Worm (Caenorhabditis elegans) whole organism, young adult: Measurements from ENCODE around the gene scd-1.

Source experiments
- B0035.1 ChIP-seq: sonication (generic microtip); optimal IDR thresholded peaks from 2 replicates; lab custom pipeline; 2016; ENCODE audit warnings: missing genetic modification characterization, mild to moderate bottlenecking, missing compliant biosample characterization, missing genotype, missing genetic modification reagents
- F37B4.10 ChIP-seq: fragments of 200-800 bp; sonication (Bioruptor generic); IDR thresholded peaks from 2 replicates; pipeline ENCODE4 v1.3.6; 2022; ENCODE audit warnings: missing genetic modification characterization, missing compliant biosample characterization
- ceh-27 ChIP-seq: fragments of 200-800 bp; sonication (Bioruptor generic); optimal IDR thresholded peaks from 2 replicates; lab custom pipeline; 2018; ENCODE audit warnings: mild to moderate bottlenecking, missing genetic modification characterization, moderate library complexity, missing compliant biosample characterization
- efl-1 ChIP-seq: fragments of 150-350 bp; optimal IDR thresholded peaks from 2 replicates; lab custom pipeline; 2014; ENCODE audit warnings: missing biosample characterization, missing genetic modification reagents, missing genetic modification characterization
- lin-40 ChIP-seq: sonication (generic microtip); optimal IDR thresholded peaks from 2 replicates; lab custom pipeline; 2016; ENCODE audit warnings: missing genetic modification characterization, mild to moderate bottlenecking, missing compliant biosample characterization, missing genotype, missing genetic modification reagents
- sea-2 ChIP-seq: fragments of 200-800 bp; sonication (Bioruptor generic); IDR thresholded peaks from 2 replicates; pipeline ENCODE4 v1.3.6; 2022; ENCODE audit warnings: missing genetic modification characterization, missing compliant biosample characterization
- snpc-4 ChIP-seq, 5 experiments: fragments of 150-350 bp in 1 of 5; sonication (generic microtip) in 4 of 5; optimal IDR thresholded peaks; 2 replicates each; lab custom pipeline; 2014 to 2018; ENCODE audit warnings: missing genetic modification characterization in 5 of 5, missing biosample characterization in 3 of 5, antibody characterized with exemption in 2 of 5, mild to moderate bottlenecking in 2 of 5, missing compliant biosample characterization in 2 of 5, missing genotype in 2 of 5, moderate library complexity in 2 of 5, missing genetic modification reagents in 1 of 5
- sptf-2 ChIP-seq: fragments of 200-800 bp; sonication (Bioruptor generic); optimal IDR thresholded peaks from 2 replicates; lab custom pipeline; 2018; ENCODE audit warnings: mild to moderate bottlenecking, missing genetic modification characterization, missing compliant biosample characterization
- ztf-25 ChIP-seq: fragments of 200-800 bp; sonication (Bioruptor generic); IDR thresholded peaks from 2 replicates; pipeline ENCODE4 v1.3.6; 2022; ENCODE audit warnings: missing genetic modification reagents, missing genetic modification characterization, missing compliant biosample characterization
- ztf-6 ChIP-seq: fragments of 200-800 bp; sonication (Bioruptor generic); IDR thresholded peaks from 2 replicates; pipeline ENCODE4 v1.3.6; 2022; ENCODE audit warnings: missing genetic modification reagents, missing genetic modification characterization, missing compliant biosample characterization

DNA sequence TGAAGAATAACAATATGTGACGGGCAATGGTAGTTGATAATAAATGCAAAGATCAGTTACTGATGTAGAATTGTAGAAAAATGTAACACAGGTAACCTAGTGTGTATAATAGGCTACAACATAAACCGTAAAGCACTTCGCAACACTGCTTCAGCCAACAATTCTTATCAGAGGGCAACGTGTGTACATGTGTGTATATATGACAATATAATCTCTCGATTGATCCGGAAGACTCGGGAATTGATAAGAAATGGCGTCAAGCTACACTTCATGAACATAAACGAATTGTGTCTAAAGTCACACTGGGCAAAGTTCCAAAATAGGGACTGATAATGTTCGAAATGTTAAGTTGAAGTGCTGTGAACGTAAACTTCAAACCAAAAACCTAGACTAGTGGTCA lies 7.1 kb downstream of the scd-1 start:
- TF ChIP-seq sea-2: no peak
- TF ChIP-seq B0035.1 (tag; lab: Kevin White, UChicago): no peak
- no peak for TF ChIP-seq F37B4.10
- TF ChIP-seq snpc-4 (GFP tag; optimal IDR thresholded peaks at IDR 0.05; lab: Kevin White, UChicago): no peak
- no peak for TF ChIP-seq snpc-4 (tag; optimal IDR thresholded peaks at IDR 0.05; lab: Kevin White, UChicago)
- TF ChIP-seq ceh-27 (GFP tag; lab: Kevin White, UChicago): no peak
- no peak for TF ChIP-seq ztf-25 (GFP tag; lab: Robert Waterston, UW)
- no peak for TF ChIP-seq lin-40 (tag; lab: Kevin White, UChicago)
- TF ChIP-seq efl-1: no peak
- TF ChIP-seq sptf-2 (GFP tag; lab: Kevin White, UChicago): no peak
- no peak for TF ChIP-seq ztf-6
